Fruit fly (Drosophila melanogaster) S2 (cell line): ENCODE measurements around the gene Hsp23.

ENCODE experiments used
- CG8478 ChIP-seq: fragments of >200 bp; optimal IDR thresholded peaks from 2 replicates; lab custom pipeline; 2018
- CTCF ChIP-seq, 2 experiments: fragments of >200 bp; optimal IDR thresholded peaks; 2 replicates each; lab custom pipeline; 2018

- no peak for TF ChIP-seq CTCF (optimal IDR thresholded peaks at IDR 0.05; lab: Kevin White, UChicago)
- no peak for TF ChIP-seq CG8478 (lab: Kevin White, UChicago)
These were observed 46.0 kb upstream of the Hsp23 start for dm6 chr3L:9335711-9336110.
